Worm (Caenorhabditis elegans): ENCODE results near the gene F57C2.4.

F57C2.4 gene

ce11 chrII:14569322-14569721 is 44.2 kb downstream of the F57C2.4 start (continued):
- TF ChIP-seq mdl-1 (tag; optimal IDR thresholded peaks at IDR 0.05) = no peak
- TF ChIP-seq mep-1 (tag; optimal IDR thresholded peaks at IDR 0.05) = no peak
- no peak for TF ChIP-seq daf-19 (GFP tag; conservative IDR thresholded peaks at IDR 0.05)
- no peak for TF ChIP-seq nhr-28 (tag; optimal IDR thresholded peaks at IDR 0.05)
- TF ChIP-seq mes-2 (tag; optimal IDR thresholded peaks at IDR 0.05; ENCODE audit: poor library complexity, severe bottlenecking) = no peak
- no peak for TF ChIP-seq ztf-7 (tag; optimal IDR thresholded peaks at IDR 0.05)
- no peak for TF ChIP-seq ztf-11 (tag; optimal IDR thresholded peaks at IDR 0.05)
- TF ChIP-seq nhr-237 (tag; optimal IDR thresholded peaks at IDR 0.05) = no peak
- no peak for TF ChIP-seq snpc-4 (tag; optimal IDR thresholded peaks at IDR 0.05)
- no peak for TF ChIP-seq Y105C5A.15 (GFP tag; IDR thresholded peaks at IDR 0.05)
- no peak for TF ChIP-seq zip-2 (tag; optimal IDR thresholded peaks at IDR 0.05)
- no peak for TF ChIP-seq nhr-10 (tag; optimal IDR thresholded peaks at IDR 0.05)
- no peak for TF ChIP-seq nhr-11 (tag; optimal IDR thresholded peaks at IDR 0.05)
- TF ChIP-seq tra-1 (GFP tag; IDR thresholded peaks at IDR 0.05) = no peak
- TF ChIP-seq F26F4.8 (GFP tag; conservative IDR thresholded peaks at IDR 0.05) = 0 out of 2 replicates have a peak, but pooled peaks have one; percentile 16
- no peak for TF ChIP-seq Y48G9A.11 (GFP tag; IDR thresholded peaks at IDR 0.05)
- peak; percentile 10 for TF ChIP-seq fkh-10 (GFP tag; optimal IDR thresholded peaks at IDR 0.05)
- TF ChIP-seq nhr-76 (tag; optimal IDR thresholded peaks at IDR 0.05) = no peak
- 0 out of 2 replicates have a peak, but pooled peaks have one; percentile 51 for TF ChIP-seq ctbp-1 (GFP tag; IDR thresholded peaks at IDR 0.05)
- peak; percentile 43; the same call in 1 of the 2 replicates for TF ChIP-seq hmg-1.1 (GFP tag; IDR thresholded peaks at IDR 0.05)
- no peak for TF ChIP-seq F44E2.7 (GFP tag; IDR thresholded peaks at IDR 0.05)
- peak; percentile 7 for TF ChIP-seq F37D6.2 (tag; optimal IDR thresholded peaks at IDR 0.05)
- no peak for TF ChIP-seq nhr-6 (tag; optimal IDR thresholded peaks at IDR 0.05)
- no peak for TF ChIP-seq snpc-1.2 (GFP tag; IDR thresholded peaks at IDR 0.05)
- TF ChIP-seq ceh-62 (tag; optimal IDR thresholded peaks at IDR 0.05) = no peak
- TF ChIP-seq cey-2 (tag; optimal IDR thresholded peaks at IDR 0.05; ENCODE audit: borderline replicate concordance, insufficient read depth) = no peak
- TF ChIP-seq unc-62 (GFP tag; optimal IDR thresholded peaks at IDR 0.05 in 1 of 2) = no peak
- TF ChIP-seq unc-62 (tag; optimal IDR thresholded peaks at IDR 0.05) = no peak
- TF ChIP-seq spr-3 (GFP tag; optimal IDR thresholded peaks at IDR 0.05) = no peak
- peak; percentile 84 for TF ChIP-seq set-16 (GFP tag; IDR thresholded peaks at IDR 0.05)
- peak; percentile 40 for TF ChIP-seq rbr-2 (tag; optimal IDR thresholded peaks at IDR 0.05)
- TF ChIP-seq sdz-12 (GFP tag; optimal IDR thresholded peaks at IDR 0.05) = no peak
- no peak for TF ChIP-seq pqm-1 (tag; optimal IDR thresholded peaks at IDR 0.05)
- no peak for TF ChIP-seq skn-1 (tag; optimal IDR thresholded peaks at IDR 0.05)
- TF ChIP-seq arid-1 (GFP tag; conservative IDR thresholded peaks at IDR 0.05) = no peak
- no peak for TF ChIP-seq hlh-30 (tag; optimal IDR thresholded peaks at IDR 0.05; ENCODE audit: insufficient read depth)
- no peak for TF ChIP-seq ces-1 (GFP tag; optimal IDR thresholded peaks at IDR 0.05)
- no peak for TF ChIP-seq dve-1 (tag; optimal IDR thresholded peaks at IDR 0.05; ENCODE audit: insufficient read depth)
- TF ChIP-seq zfp-3 (GFP tag; conservative IDR thresholded peaks at IDR 0.05) = no peak

- no peak for TF ChIP-seq spr-1 (tag; optimal IDR thresholded peaks at IDR 0.05)
- no peak for TF ChIP-seq nhr-76 (tag; optimal IDR thresholded peaks at IDR 0.05)
- no peak for TF ChIP-seq ama-1 (optimal IDR thresholded peaks at IDR 0.05)
- peak; percentile 70 for TF ChIP-seq aha-1 (tag)
- TF ChIP-seq unc-62 (GFP tag; optimal IDR thresholded peaks at IDR 0.05 in 1 of 2) = peak in 1 of 2 experiments; percentile 86
- TF ChIP-seq unc-62 (tag; optimal IDR thresholded peaks at IDR 0.05) = no peak
- TF ChIP-seq rbr-2 (tag; optimal IDR thresholded peaks at IDR 0.05) = no peak
- 0 out of 2 replicates have a peak, but pooled peaks have one; percentile 11 for TF ChIP-seq egl-43 (GFP tag; IDR thresholded peaks at IDR 0.05)
- TF ChIP-seq madf-5 (GFP tag; IDR thresholded peaks at IDR 0.05) = peak; percentile 35 to 73; a peak in 2 of 4 replicates
- no peak for TF ChIP-seq nhr-10 (tag; optimal IDR thresholded peaks at IDR 0.05)
- TF ChIP-seq nhr-237 (tag; optimal IDR thresholded peaks at IDR 0.05) = no peak
Measured at ce11 chrII:14570541-14571160, 45.5 kb downstream of the F57C2.4 start.
